Fruit fly (Drosophila melanogaster) whole organism, embryonic: Measurements from ENCODE around the gene CaMKI.

ENCODE experiments used
- Antp ChIP-seq: fragments of 200-800 bp; sonication (Bioruptor generic); optimal IDR thresholded peaks from 3 replicates; lab custom pipeline; 2016; ENCODE audit warnings: missing biosample characterization, missing genetic modification characterization
- Atf3 ChIP-seq: fragments of 200-800 bp; sonication (Bioruptor generic); optimal IDR thresholded peaks from 3 replicates; lab custom pipeline; 2016; ENCODE audit warnings: missing biosample characterization, missing genetic modification characterization
- CG11085 ChIP-seq: fragments of 200-800 bp; sonication (Bioruptor generic); IDR thresholded peaks from 2 replicates; pipeline ENCODE4 v1.3.6; 2022; ENCODE audit warnings: missing biosample characterization, missing genetic modification characterization
- CG12155 ChIP-seq: fragments of 200-800 bp; sonication (Bioruptor generic); optimal IDR thresholded peaks from 3 replicates; lab custom pipeline; 2016; ENCODE audit warnings: missing biosample characterization, missing genetic modification characterization
- CG12236 ChIP-seq: fragments of 200-800 bp; sonication (Bioruptor generic); optimal IDR thresholded peaks from 2 replicates; lab custom pipeline; 2016; ENCODE audit warnings: missing biosample characterization, missing genetic modification characterization
- CG12744 ChIP-seq: fragments of 200-800 bp; sonication (Bioruptor generic); optimal IDR thresholded peaks from 2 replicates; lab custom pipeline; 2016; ENCODE audit warnings: missing biosample characterization, missing genetic modification characterization
- CG15073 ChIP-seq: fragments of 200-800 bp; sonication (Bioruptor generic); optimal IDR thresholded peaks from 2 replicates; lab custom pipeline; 2016; ENCODE audit warnings: missing biosample characterization, missing genetic modification characterization
- CG16779 ChIP-seq: fragments of 200-800 bp; sonication (Bioruptor generic); IDR thresholded peaks from 2 replicates; pipeline ENCODE4 v1.3.6; 2022; ENCODE audit warnings: missing biosample characterization, missing genetic modification characterization
- CG17328 ChIP-seq: fragments of 200-800 bp; sonication (Bioruptor generic); IDR thresholded peaks from 2 replicates; pipeline ENCODE4 v1.3.6; 2022; ENCODE audit warnings: missing biosample characterization, missing genetic modification characterization
- CG17568 ChIP-seq: fragments of 200-800 bp; sonication (Bioruptor generic); optimal IDR thresholded peaks from 2 replicates; lab custom pipeline; 2018; ENCODE audit warnings: missing biosample characterization, mild to moderate bottlenecking, missing genetic modification characterization, moderate library complexity
- CG17829 ChIP-seq: fragments of 200-800 bp; optimal IDR thresholded peaks from 2 replicates; lab custom pipeline; 2019; ENCODE audit warnings: missing biosample characterization, mild to moderate bottlenecking, missing genetic modification characterization, moderate library complexity
- CG30431 ChIP-seq: fragments of 200-800 bp; sonication (Bioruptor generic); optimal IDR thresholded peaks from 2 replicates; lab custom pipeline; 2017; ENCODE audit warnings: missing biosample characterization, missing genetic modification characterization
- CG31441 ChIP-seq: fragments of 200-800 bp; sonication (Bioruptor generic); IDR thresholded peaks from 2 replicates; pipeline ENCODE4 v1.3.6; 2022; ENCODE audit warnings: missing biosample characterization, missing genetic modification characterization
- CG32532 ChIP-seq: fragments of 200-800 bp; sonication (Bioruptor generic); IDR thresholded peaks from 2 replicates; pipeline ENCODE4 v1.3.6; 2022; ENCODE audit warnings: missing biosample characterization, missing genetic modification characterization
- CG3995 ChIP-seq: fragments of 200-800 bp; sonication (Bioruptor generic); optimal IDR thresholded peaks from 3 replicates; lab custom pipeline; 2016; ENCODE audit warnings: missing biosample characterization, missing genetic modification characterization
- CG4360 ChIP-seq: fragments of 200-800 bp; sonication (Bioruptor generic); IDR thresholded peaks from 2 replicates; pipeline ENCODE4 v1.3.6; 2022; ENCODE audit warnings: missing biosample characterization, missing genetic modification characterization
- CG6272 ChIP-seq: fragments of 200-800 bp; sonication (Bioruptor generic); IDR thresholded peaks from 2 replicates; pipeline ENCODE4 v1.3.6; 2022; ENCODE audit warnings: missing biosample characterization, missing genetic modification characterization
- CG8290 ChIP-seq, 3 experiments: fragments of 200-800 bp; sonication (Bioruptor generic); optimal IDR thresholded peaks; 2 replicates each; lab custom pipeline; 2016 to 2019; ENCODE audit warnings: missing biosample characterization in 3 of 3, missing genetic modification characterization in 3 of 3, mild to moderate bottlenecking in 2 of 3, moderate library complexity in 1 of 3
- CG9437 ChIP-seq: fragments of 200-800 bp; sonication (Bioruptor generic); optimal IDR thresholded peaks from 2 replicates; lab custom pipeline; 2018; ENCODE audit warnings: missing biosample characterization, mild to moderate bottlenecking, missing genetic modification characterization
- CG9797 ChIP-seq: fragments of 200-800 bp; sonication (Bioruptor generic); optimal IDR thresholded peaks from 3 replicates; lab custom pipeline; 2018; ENCODE audit warnings: missing biosample characterization, mild to moderate bottlenecking, missing genetic modification characterization
- Dll ChIP-seq: fragments of 200-800 bp; sonication (Bioruptor generic); IDR thresholded peaks from 4 replicates; pipeline ENCODE4 v1.3.6; 2022; ENCODE audit warnings: missing biosample characterization, missing genetic modification characterization; ENCODE audit not compliant: partially characterized antibody
- E2f2 ChIP-seq: fragments of 200-800 bp; sonication (Bioruptor generic); IDR thresholded peaks from 2 replicates; pipeline ENCODE4 v1.3.6; 2022; ENCODE audit warnings: missing biosample characterization, missing genetic modification characterization
- Eip74EF ChIP-seq, 2 experiments: fragments of 200-800 bp in 1 of 2; fragments of >200 bp in 1 of 2; sonication (Bioruptor generic) in 1 of 2; optimal IDR thresholded peaks; 2 replicates each; lab custom pipeline; 2017 to 2019; ENCODE audit warnings: missing biosample characterization in 2 of 2, missing genetic modification characterization in 2 of 2, mild to moderate bottlenecking in 1 of 2, moderate library complexity in 1 of 2
- HHEX ChIP-seq: fragments of 200-800 bp; sonication (Bioruptor generic); optimal IDR thresholded peaks from 3 replicates; lab custom pipeline; 2017; ENCODE audit warnings: missing biosample characterization, mild to moderate bottlenecking, missing genetic modification characterization, missing genetic modification reagents
- HLH54F ChIP-seq: fragments of 200-800 bp; sonication (Bioruptor generic); optimal IDR thresholded peaks from 3 replicates; lab custom pipeline; 2016; ENCODE audit warnings: missing biosample characterization, missing genetic modification characterization
- Hr3 ChIP-seq: fragments of 200-800 bp; sonication (Bioruptor generic); optimal IDR thresholded peaks from 3 replicates; lab custom pipeline; 2016; ENCODE audit warnings: missing biosample characterization, missing genetic modification characterization
- Hr51 ChIP-seq, 2 experiments: fragments of 200-800 bp; sonication (Bioruptor generic); optimal IDR thresholded peaks; 2 replicates in 1 of 2; 3 replicates in 1 of 2; lab custom pipeline; 2016 to 2018; ENCODE audit warnings: missing biosample characterization in 2 of 2, missing genetic modification characterization in 2 of 2, mild to moderate bottlenecking in 1 of 2, moderate library complexity in 1 of 2
- Hr78 ChIP-seq, 2 experiments: fragments of 200-800 bp in 1 of 2; fragments of >200 bp in 1 of 2; sonication (Bioruptor generic) in 1 of 2; optimal IDR thresholded peaks; 2 replicates each; lab custom pipeline; 2017 to 2019; ENCODE audit warnings: missing biosample characterization in 2 of 2, missing genetic modification characterization in 2 of 2, mild to moderate bottlenecking in 1 of 2, moderate library complexity in 1 of 2
- Med ChIP-seq: fragments of 200-800 bp; sonication (Bioruptor generic); peaks from one replicate; lab custom pipeline; 2016; ENCODE audit warnings: missing biosample characterization, missing genetic modification characterization, mild to moderate bottlenecking, inconsistent platforms, moderate library complexity
- Pdp1 ChIP-seq, 2 experiments: fragments of 200-800 bp; sonication (Bioruptor generic); optimal IDR thresholded peaks; 3 replicates each; lab custom pipeline; 2016; ENCODE audit warnings: missing biosample characterization in 2 of 2, missing genetic modification characterization in 2 of 2, mild to moderate bottlenecking in 1 of 2, moderate library complexity in 1 of 2
- Sry-δ ChIP-seq: fragments of 200-800 bp; sonication (Bioruptor generic); optimal IDR thresholded peaks from 2 replicates; lab custom pipeline; 2016; ENCODE audit warnings: missing biosample characterization, missing genetic modification characterization
- YL-1 ChIP-seq: fragments of 200-800 bp; sonication (Bioruptor generic); optimal IDR thresholded peaks from 3 replicates; lab custom pipeline; 2017; ENCODE audit warnings: missing biosample characterization, mild to moderate bottlenecking, missing genetic modification characterization
- amos ChIP-seq: fragments of 200-800 bp; sonication (Bioruptor generic); IDR thresholded peaks from 2 replicates; pipeline ENCODE4 v1.3.6; 2022; ENCODE audit warnings: missing biosample characterization, missing genetic modification characterization; ENCODE audit not compliant: partially characterized antibody
- ci ChIP-seq: fragments of 200-800 bp; sonication (Bioruptor generic); IDR thresholded peaks from 3 replicates; pipeline ENCODE4 v1.3.6; 2022; ENCODE audit warnings: missing biosample characterization, missing genetic modification characterization
- eve ChIP-seq, 2 experiments: fragments of >200 bp; optimal IDR thresholded peaks; 2 replicates each; lab custom pipeline; 2017; ENCODE audit warnings: missing biosample characterization in 2 of 2, missing genetic modification characterization in 2 of 2
- exex ChIP-seq: fragments of 200-800 bp; sonication (Bioruptor generic); optimal IDR thresholded peaks from 4 replicates; lab custom pipeline; 2018; ENCODE audit warnings: missing biosample characterization, mild to moderate bottlenecking, missing genetic modification characterization, moderate library complexity
- gfzf ChIP-seq: fragments of 200-800 bp; sonication (Bioruptor generic); optimal IDR thresholded peaks from 2 replicates; lab custom pipeline; 2016; ENCODE audit warnings: missing biosample characterization, mild to moderate bottlenecking, missing genetic modification characterization, moderate library complexity
- grn ChIP-seq: fragments of 200-800 bp; sonication (Bioruptor generic); optimal IDR thresholded peaks from 3 replicates; lab custom pipeline; 2017; ENCODE audit warnings: missing biosample characterization, missing genetic modification characterization
- hth ChIP-seq: fragments of >200 bp; optimal IDR thresholded peaks from 2 replicates; lab custom pipeline; 2017; ENCODE audit warnings: inconsistent platforms
- ken ChIP-seq: fragments of 200-800 bp; sonication (Bioruptor generic); IDR thresholded peaks from 3 replicates; pipeline ENCODE4 v1.3.6; 2022; ENCODE audit warnings: missing biosample characterization, missing genetic modification characterization
- lab ChIP-seq: fragments of 200-800 bp; sonication (Bioruptor generic); optimal IDR thresholded peaks from 3 replicates; lab custom pipeline; 2017; ENCODE audit warnings: missing biosample characterization, missing genetic modification characterization, mild to moderate bottlenecking, moderate library complexity, missing genetic modification reagents
- peb ChIP-seq: fragments of 200-800 bp; sonication (Bioruptor generic); IDR thresholded peaks from 2 replicates; pipeline ENCODE4 v1.3.6; 2022; ENCODE audit warnings: missing biosample characterization, missing genetic modification characterization
- ranshi ChIP-seq: fragments of 200-800 bp; sonication (Bioruptor generic); IDR thresholded peaks from 2 replicates; pipeline ENCODE4 v1.3.6; 2022; ENCODE audit warnings: missing biosample characterization, missing genetic modification characterization
- sc ChIP-seq, 3 experiments: fragments of >200 bp in 2 of 3; fragments of 200-800 bp in 1 of 3; sonication (Bioruptor generic) in 1 of 3; optimal IDR thresholded peaks; 2 replicates in 2 of 3; 3 replicates in 1 of 3; lab custom pipeline; 2017; ENCODE audit warnings: mild to moderate bottlenecking in 1 of 3, missing biosample characterization in 1 of 3, missing genetic modification characterization in 1 of 3, missing genetic modification reagents in 1 of 3
- shn ChIP-seq: fragments of 200-800 bp; sonication (Bioruptor generic); optimal IDR thresholded peaks from 3 replicates; lab custom pipeline; 2016; ENCODE audit warnings: missing biosample characterization, missing genetic modification characterization
- so ChIP-seq: fragments of 200-800 bp; sonication (Bioruptor generic); IDR thresholded peaks from 3 replicates; pipeline ENCODE4 v1.3.6; 2022; ENCODE audit warnings: missing biosample characterization, missing genetic modification characterization
- sqz ChIP-seq: fragments of 200-800 bp; sonication (Bioruptor generic); optimal IDR thresholded peaks from 3 replicates; lab custom pipeline; 2018; ENCODE audit warnings: missing biosample characterization, mild to moderate bottlenecking, missing genetic modification characterization
- toy ChIP-seq: fragments of 200-800 bp; sonication (Bioruptor generic); IDR thresholded peaks from 2 replicates; pipeline ENCODE4 v1.3.6; 2022; ENCODE audit warnings: missing biosample characterization, missing genetic modification characterization
- trem ChIP-seq: fragments of 200-800 bp; optimal IDR thresholded peaks from 3 replicates; lab custom pipeline; 2019; ENCODE audit warnings: missing biosample characterization, mild to moderate bottlenecking, missing genetic modification characterization, moderate library complexity
- unpg ChIP-seq: fragments of 200-800 bp; sonication (Bioruptor generic); optimal IDR thresholded peaks from 3 replicates; lab custom pipeline; 2018; ENCODE audit warnings: missing biosample characterization, mild to moderate bottlenecking, missing genetic modification characterization, moderate library complexity
- usp ChIP-seq: fragments of >200 bp; optimal IDR thresholded peaks from 2 replicates; lab custom pipeline; 2017; ENCODE audit warnings: missing biosample characterization, missing genetic modification characterization

Gene CaMKI

DNA sequence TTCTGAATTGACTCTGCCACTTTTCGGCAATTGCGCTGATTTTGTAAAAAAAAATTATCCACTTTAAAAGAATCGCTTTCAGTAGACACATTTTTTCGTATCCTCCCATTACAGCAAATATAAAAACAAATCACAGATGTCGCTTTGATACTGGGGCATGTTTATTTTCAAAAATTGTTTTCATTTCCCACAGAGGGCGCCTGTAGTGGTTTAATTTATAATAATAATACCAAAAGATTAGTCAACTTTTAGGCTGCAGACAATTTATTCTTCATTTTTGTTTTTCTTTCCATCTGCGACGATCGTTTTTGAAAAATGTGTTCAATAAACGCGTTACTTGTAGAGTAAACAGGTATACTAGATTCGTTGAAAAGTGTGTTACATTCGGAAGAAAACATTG lies 38.5 kb upstream of the CaMKI start (continued):
- TF ChIP-seq Hr3 (peak; percentile 40), eve (GFP tag; optimal IDR thresholded peaks at IDR 0.05; lab: Kevin White, UChicago) (peak in 1 of 2 experiments; percentile 28), Med (GFP tag; lab: Kevin White, UChicago) (peak; percentile 84), trem (tag; lab: Kevin White, UChicago) (peak; percentile 23), CG12155 (GFP tag; lab: Kevin White, UChicago) (no peak), sc (optimal IDR thresholded peaks at IDR 0.05; lab: Kevin White, UChicago) (no peak), sc (GFP tag; optimal IDR thresholded peaks at IDR 0.05; lab: Kevin White, UChicago) (no peak), so (GFP tag; lab: Robert Waterston, UW) (no peak), HHEX (GFP tag; lab: Kevin White, UChicago) (no peak), Antp (GFP tag; lab: Kevin White, UChicago) (no peak), unpg (GFP tag; lab: Kevin White, UChicago) (peak; percentile 52), shn (no peak), exex (tag; lab: Kevin White, UChicago) (no peak), Pdp1 (GFP tag; optimal IDR thresholded peaks at IDR 0.05; lab: Kevin White, UChicago) (peak; percentile 36 to 46), CG17328 (no peak), CG11085 (GFP tag; lab: Robert Waterston, UW) (no peak), CG15073 (GFP tag; lab: Kevin White, UChicago) (no peak), amos (GFP tag; lab: Robert Waterston, UW) (no peak), Dll (no peak), ken (no peak), CG31441 (GFP tag; lab: Robert Waterston, UW) (no peak), grn (no peak), CG17829 (tag; lab: Kevin White, UChicago) (peak; percentile 49), CG32532 (GFP tag; lab: Robert Waterston, UW) (no peak; the same call in 1 of the 2 replicates), CG12236 (GFP tag; lab: Kevin White, UChicago) (no peak), lab (GFP tag; lab: Kevin White, UChicago) (peak; percentile 2), HLH54F (GFP tag; lab: Kevin White, UChicago) (peak; percentile 12), YL-1 (GFP tag; lab: Kevin White, UChicago) (no peak), CG12744 (GFP tag; lab: Kevin White, UChicago) (no peak), CG9437 (no peak), toy (GFP tag; lab: Robert Waterston, UW) (no peak), CG9797 (GFP tag; lab: Kevin White, UChicago) (no peak), peb (no peak), CG4360 (no peak), sqz (GFP tag; lab: Kevin White, UChicago) (peak; percentile 60), gfzf (GFP tag; lab: Kevin White, UChicago) (no peak), Eip74EF (GFP tag; optimal IDR thresholded peaks at IDR 0.05; lab: Kevin White, UChicago) (no peak), CG8290 (GFP tag; optimal IDR thresholded peaks at IDR 0.05; lab: Kevin White, UChicago) (peak; percentile 64), CG8290 (tag; optimal IDR thresholded peaks at IDR 0.05; lab: Kevin White, UChicago) (peak; percentile 31 to 37), Hr78 (GFP tag; optimal IDR thresholded peaks at IDR 0.05; lab: Kevin White, UChicago) (no peak), CG17568 (peak; percentile 51), CG3995 (no peak), ranshi (no peak), CG16779 (GFP tag; lab: Robert Waterston, UW) (no peak), CG6272 (GFP tag; lab: Robert Waterston, UW) (no peak), Hr51 (GFP tag; optimal IDR thresholded peaks at IDR 0.05; lab: Kevin White, UChicago) (no peak), Sry-δ (peak; percentile 2), E2f2 (GFP tag; lab: Robert Waterston, UW) (peak; percentile 42), ci (GFP tag; lab: Robert Waterston, UW) (no peak; the same call in 2 of the 3 replicates), Atf3 (no peak), usp (GFP tag; lab: Kevin White, UChicago) (no peak), hth (no peak), CG30431 (GFP tag; lab: Kevin White, UChicago) (no peak)
